Worm (Caenorhabditis elegans) whole organism, early embryonic: ENCODE results near the gene K08F9.3.

Experiments used
- ama-1 ChIP-seq: fragments of 150-350 bp; optimal IDR thresholded peaks from 2 replicates; lab custom pipeline; 2014
- ceh-36 ChIP-seq: sonication (generic microtip); optimal IDR thresholded peaks from 2 replicates; lab custom pipeline; 2016; ENCODE audit warnings: missing genetic modification characterization, inconsistent platforms, missing compliant biosample characterization
- flt-1 ChIP-seq: fragments of 200-800 bp; sonication (Bioruptor generic); IDR thresholded peaks from 2 replicates; pipeline ENCODE4 v1.3.6; 2022; ENCODE audit warnings: missing genetic modification characterization, missing compliant biosample characterization
- hmg-4 ChIP-seq: fragments of 200-800 bp; sonication (Bioruptor generic); optimal IDR thresholded peaks from 2 replicates; lab custom pipeline; 2018; ENCODE audit warnings: mild to moderate bottlenecking, missing genetic modification characterization, missing compliant biosample characterization
- scrt-1 ChIP-seq: fragments of 200-800 bp; sonication (Bioruptor generic); IDR thresholded peaks from 2 replicates; pipeline ENCODE4 v1.3.6; 2022; ENCODE audit warnings: missing genetic modification characterization, missing compliant biosample characterization
- tbx-37 ChIP-seq: fragments of 200-800 bp; sonication (Bioruptor generic); conservative IDR thresholded peaks from 2 replicates; pipeline ENCODE4 v1.3.6; 2022; ENCODE audit warnings: missing genetic modification reagents, missing genetic modification characterization, missing compliant biosample characterization

DNA sequence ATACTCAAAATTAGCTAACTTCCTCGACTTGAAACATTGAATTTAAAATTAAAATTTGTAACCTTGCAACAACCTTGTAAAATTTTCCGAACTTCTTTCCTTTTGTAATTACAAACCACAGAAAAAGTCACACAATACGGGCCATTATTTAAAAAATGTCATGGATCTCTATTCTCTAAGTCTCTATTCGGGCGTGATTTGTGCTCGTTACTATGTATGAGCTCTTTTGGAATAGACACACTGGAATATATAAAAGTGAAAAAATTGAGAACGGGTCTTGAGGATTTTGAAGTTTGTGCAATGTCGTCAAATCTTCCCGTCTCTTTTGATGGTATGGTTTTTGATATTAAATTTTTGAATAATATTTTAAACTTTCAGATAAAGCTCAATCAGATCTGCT lies 12.4 kb upstream of the K08F9.3 start, which contains the start of gene srr-7:
- no peak for TF ChIP-seq hmg-4 (GFP tag; lab: Kevin White, UChicago)
- TF ChIP-seq ama-1, result no peak
- no peak for TF ChIP-seq flt-1 (GFP tag; lab: Robert Waterston, UW)
- TF ChIP-seq scrt-1 (GFP tag; lab: Robert Waterston, UW), result no peak
- no peak for TF ChIP-seq ceh-36 (tag; lab: Kevin White, UChicago)
- TF ChIP-seq tbx-37 (GFP tag; lab: Robert Waterston, UW), result no peak
